Fruit fly (Drosophila melanogaster) whole organism, adult: ENCODE data around the gene CG32488.
A peak's percentile ranks its signal among the peaks of the same experiment; 100 is the strongest.

Source experiments
- CG11617 ChIP-seq: fragments of 200-800 bp; sonication (Bioruptor generic); optimal IDR thresholded peaks from 2 replicates; lab custom pipeline; 2017; ENCODE audit warnings: mild to moderate bottlenecking, missing biosample characterization, missing genetic modification reagents, missing genetic modification characterization
- CG1620 ChIP-seq: fragments of 200-800 bp; sonication (Bioruptor generic); optimal IDR thresholded peaks from 2 replicates; lab custom pipeline; 2016; ENCODE audit warnings: missing biosample characterization, missing genetic modification characterization
- CG33017 ChIP-seq: fragments of 200-800 bp; sonication (Bioruptor generic); optimal IDR thresholded peaks from 2 replicates; lab custom pipeline; 2018; ENCODE audit warnings: missing biosample characterization, mild to moderate bottlenecking, missing genetic modification characterization, moderate library complexity
- CG7045 ChIP-seq: fragments of 200-800 bp; sonication (Bioruptor generic); optimal IDR thresholded peaks from 2 replicates; lab custom pipeline; 2017; ENCODE audit warnings: missing biosample characterization, mild to moderate bottlenecking, missing genetic modification characterization
- Crg-1 ChIP-seq: fragments of 200-800 bp; sonication (Bioruptor generic); optimal IDR thresholded peaks from 2 replicates; lab custom pipeline; 2016; ENCODE audit warnings: missing biosample characterization, missing genetic modification characterization
- Mnt ChIP-seq: fragments of 200-800 bp; sonication (Bioruptor generic); optimal IDR thresholded peaks from 2 replicates; lab custom pipeline; 2016; ENCODE audit warnings: missing biosample characterization, mild to moderate bottlenecking, missing genetic modification characterization
- bab1 ChIP-seq: fragments of 200-800 bp; sonication (Bioruptor generic); optimal IDR thresholded peaks from 3 replicates; lab custom pipeline; 2019; ENCODE audit warnings: missing biosample characterization, mild to moderate bottlenecking, missing genetic modification characterization, moderate library complexity
- cnc ChIP-seq, 2 experiments: fragments of >200 bp; optimal IDR thresholded peaks; 2 replicates each; lab custom pipeline; 2017
- kay ChIP-seq: fragments of 200-800 bp; sonication (Bioruptor generic); peaks from one replicate; lab custom pipeline; 2016; ENCODE audit warnings: missing biosample characterization, missing genetic modification characterization, borderline replicate concordance
- ovo ChIP-seq: fragments of 200-800 bp; sonication (Bioruptor generic); optimal IDR thresholded peaks from 2 replicates; lab custom pipeline; 2016; ENCODE audit warnings: missing biosample characterization, missing genetic modification characterization
- tj ChIP-seq: fragments of 200-800 bp; sonication (Bioruptor generic); optimal IDR thresholded peaks from 3 replicates; lab custom pipeline; 2017; ENCODE audit warnings: missing biosample characterization, mild to moderate bottlenecking, missing genetic modification characterization, moderate library complexity

- TF ChIP-seq CG1620 (GFP tag; lab: Kevin White, UChicago) = no peak
- no peak for TF ChIP-seq CG11617
- TF ChIP-seq tj (GFP tag; lab: Kevin White, UChicago) = no peak
- no peak for TF ChIP-seq ovo (GFP tag; lab: Kevin White, UChicago)
- TF ChIP-seq CG7045 (GFP tag; lab: Kevin White, UChicago) = no peak
- peak; percentile 31 for TF ChIP-seq bab1 (GFP tag; lab: Kevin White, UChicago)
- TF ChIP-seq cnc (optimal IDR thresholded peaks at IDR 0.05; lab: Kevin White, UChicago) = no peak
- no peak for TF ChIP-seq kay (GFP tag; lab: Kevin White, UChicago)
- peak; percentile 59 for TF ChIP-seq Mnt (GFP tag; lab: Kevin White, UChicago)
- TF ChIP-seq CG33017 = no peak
- no peak for TF ChIP-seq Crg-1 (GFP tag; lab: Kevin White, UChicago)
Measured at dm6 chr3L:3054851-3055250, 39.0 kb upstream of the CG32488 start, which contains the start of gene CG16753.
